Worm (Caenorhabditis elegans) whole organism, L2 larva: ENCODE results near the gene acs-10.

Experiments used
- blmp-1 ChIP-seq: sonication (generic microtip); optimal IDR thresholded peaks from 2 replicates; lab custom pipeline; 2017; ENCODE audit warnings: missing genetic modification characterization, mild to moderate bottlenecking, missing compliant biosample characterization, antibody characterized with exemption, moderate library complexity; ENCODE audit not compliant: insufficient read depth
- ceh-82 ChIP-seq: fragments of 150-350 bp; optimal IDR thresholded peaks from 2 replicates; lab custom pipeline; 2014; ENCODE audit warnings: missing biosample characterization, missing genetic modification characterization
- fos-1 ChIP-seq: fragments of 150-350 bp; optimal IDR thresholded peaks from 2 replicates; lab custom pipeline; 2014; ENCODE audit warnings: missing biosample characterization, missing genetic modification characterization
- lin-39 ChIP-seq: fragments of 150-350 bp; optimal IDR thresholded peaks from 2 replicates; lab custom pipeline; 2014; ENCODE audit warnings: missing biosample characterization, missing genetic modification reagents, missing genetic modification characterization
- nhr-12 ChIP-seq: fragments of 150-350 bp; optimal IDR thresholded peaks from 2 replicates; lab custom pipeline; 2014; ENCODE audit warnings: missing biosample characterization, missing genetic modification characterization
- nhr-6 ChIP-seq: fragments of 150-350 bp; optimal IDR thresholded peaks from 2 replicates; lab custom pipeline; 2014; ENCODE audit warnings: missing biosample characterization, missing genetic modification characterization
- unc-39 ChIP-seq: fragments of 150-350 bp; optimal IDR thresholded peaks from 2 replicates; lab custom pipeline; 2014; ENCODE audit warnings: missing biosample characterization, missing genetic modification characterization

DNA sequence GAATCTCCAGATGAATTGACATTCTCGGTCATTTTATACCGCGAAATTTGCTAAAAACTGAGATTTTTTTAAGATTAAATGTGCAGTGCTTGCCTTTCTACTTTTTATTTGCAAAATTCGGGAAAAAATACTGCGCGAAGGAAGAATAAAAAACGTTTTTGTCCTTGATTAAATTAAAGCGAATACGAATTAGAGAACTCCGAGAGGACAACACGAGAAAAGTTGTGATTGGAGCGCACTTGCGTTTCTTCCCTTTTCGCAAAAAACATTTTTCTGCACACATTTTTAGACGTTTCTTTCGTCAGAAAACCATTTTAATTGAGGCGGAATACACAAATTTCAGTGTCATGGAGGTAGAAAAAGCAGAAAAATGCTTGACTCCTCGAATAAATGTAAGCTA, 39.1 kb downstream of the acs-10 start, which contains the start of the genes trm-1 and ints-2:
- no peak for TF ChIP-seq blmp-1 (tag; lab: Kevin White, UChicago)
- no peak for TF ChIP-seq ceh-82 (tag; lab: Kevin White, UChicago)
- peak; percentile 30 for TF ChIP-seq fos-1 (tag; lab: Kevin White, UChicago)
- TF ChIP-seq lin-39 (tag; lab: Kevin White, UChicago), result no peak
- no peak for TF ChIP-seq unc-39 (tag; lab: Kevin White, UChicago)
- TF ChIP-seq nhr-12 (tag; lab: Kevin White, UChicago), result no peak
- TF ChIP-seq nhr-6 (tag; lab: Kevin White, UChicago), result no peak
